Fruit fly (Drosophila melanogaster): Measurements from ENCODE around the gene Samuel.

Samuel gene

dm6 chr2L:11106562-11106962, 39.8 kb upstream of the Samuel start, which contains the start of gene Reps (continued):
- TF ChIP-seq Xbp1 (GFP tag; optimal IDR thresholded peaks at IDR 0.05) (peak; percentile 99), odd (GFP tag; optimal IDR thresholded peaks at IDR 0.05) (peak; percentile 93), CG3726 (GFP tag; IDR thresholded peaks at IDR 0.05) (peak; percentile 98), CG9932 (GFP tag; IDR thresholded peaks at IDR 0.05) (peak; percentile 99), CG11085 (GFP tag; IDR thresholded peaks at IDR 0.05) (peak; percentile 99), pros (GFP tag; optimal IDR thresholded peaks at IDR 0.05) (peak; percentile 69), zfh2 (GFP tag; optimal IDR thresholded peaks at IDR 0.05) (peak; percentile 98), CG4730 (GFP tag; IDR thresholded peaks at IDR 0.05) (peak; percentile 98), so (GFP tag; IDR thresholded peaks at IDR 0.05) (peak; percentile 99), pfk (GFP tag; optimal IDR thresholded peaks at IDR 0.05) (peak; percentile 70), peb (GFP tag; IDR thresholded peaks at IDR 0.05) (peak; percentile 98), MTF-1 (GFP tag; optimal IDR thresholded peaks at IDR 0.05; ENCODE audit: borderline replicate concordance) (peak; percentile 95), CG11456 (GFP tag; IDR thresholded peaks at IDR 0.05) (peak; percentile 99), chm (GFP tag; IDR thresholded peaks at IDR 0.05) (peak; percentile 98), BtbVII (GFP tag; optimal IDR thresholded peaks at IDR 0.05) (peak; percentile 97), CG3065 (GFP tag; optimal IDR thresholded peaks at IDR 0.05) (peak; percentile 98), lbe (GFP tag; optimal IDR thresholded peaks at IDR 0.05) (peak; percentile 96), CG9609 (GFP tag; optimal IDR thresholded peaks at IDR 0.05) (peak; percentile 97), NC2β (GFP tag; optimal IDR thresholded peaks at IDR 0.05) (peak; percentile 98), Dbx (GFP tag; IDR thresholded peaks at IDR 0.05) (peak; percentile 99), CG14441 (GFP tag; IDR thresholded peaks at IDR 0.05) (peak; percentile 99), chif (GFP tag; optimal IDR thresholded peaks at IDR 0.05) (peak; percentile 98 to 99), ems (GFP tag; optimal IDR thresholded peaks at IDR 0.05) (peak; percentile 98), onecut (GFP tag; IDR thresholded peaks at IDR 0.05) (peak; percentile 95), Gug (GFP tag; IDR thresholded peaks at IDR 0.05) (peak; percentile 99), CG7987 (GFP tag; optimal IDR thresholded peaks at IDR 0.05) (peak; percentile 94), E2f1 (GFP tag; IDR thresholded peaks at IDR 0.05) (peak; percentile 99), CG10209 (GFP tag; optimal IDR thresholded peaks at IDR 0.05) (peak; percentile 99), bigmax (GFP tag; optimal IDR thresholded peaks at IDR 0.05) (peak; percentile 62), ac (GFP tag; optimal IDR thresholded peaks at IDR 0.05) (peak; percentile 94), Asciz (GFP tag; optimal IDR thresholded peaks at IDR 0.05) (peak; percentile 97), HmgZ (tag; optimal IDR thresholded peaks at IDR 0.05) (peak; percentile 99), cg (GFP tag; optimal IDR thresholded peaks at IDR 0.05) (no peak), NC2α (GFP tag; optimal IDR thresholded peaks at IDR 0.05) (peak; percentile 95), CG1792 (GFP tag; optimal IDR thresholded peaks at IDR 0.05) (peak; percentile 95), CG30403 (GFP tag; optimal IDR thresholded peaks at IDR 0.05) (peak; percentile 99), CG17361 (GFP tag; IDR thresholded peaks at IDR 0.05) (peak; percentile 99), CG4424 (GFP tag; optimal IDR thresholded peaks at IDR 0.05) (peak; percentile 99), ham (GFP tag; IDR thresholded peaks at IDR 0.05) (peak; percentile 95), ranshi (GFP tag; IDR thresholded peaks at IDR 0.05) (peak; percentile 99), grn (GFP tag; optimal IDR thresholded peaks at IDR 0.05) (peak; percentile 91), Meics (GFP tag; optimal IDR thresholded peaks at IDR 0.05) (peak; percentile 98), dysf (GFP tag; IDR thresholded peaks at IDR 0.05) (peak; percentile 99), kah (GFP tag; optimal IDR thresholded peaks at IDR 0.05) (peak; percentile 94), CG5180 (GFP tag; optimal IDR thresholded peaks at IDR 0.05) (peak; percentile 89), esg (GFP tag; conservative IDR thresholded peaks at IDR 0.05) (peak; percentile 99), CG30020 (tag; optimal IDR thresholded peaks at IDR 0.05) (peak; percentile 90), her (GFP tag; optimal IDR thresholded peaks at IDR 0.05) (peak; percentile 88), CG17568 (GFP tag; optimal IDR thresholded peaks at IDR 0.05) (peak; percentile 97), CG7271 (tag; optimal IDR thresholded peaks at IDR 0.05) (peak; percentile 98), CG4820 (GFP tag; optimal IDR thresholded peaks at IDR 0.05) (peak; percentile 99), CG10654 (GFP tag; optimal IDR thresholded peaks at IDR 0.05) (peak; percentile 99)

Measured in whole organism, embryonic.